Worm (Caenorhabditis elegans) whole organism, L4 larva: ENCODE results near the gene Y45F10B.12.
A peak's percentile ranks its signal among the peaks of the same experiment; 100 is the strongest.

Experiments used
- D1046.2 ChIP-seq: fragments of 200-800 bp; sonication (Bioruptor generic); IDR thresholded peaks from 2 replicates; pipeline ENCODE4 v1.3.6; 2022; ENCODE audit warnings: missing genetic modification characterization, missing compliant biosample characterization
- F10B5.3 ChIP-seq: sonication (generic microtip); optimal IDR thresholded peaks from 2 replicates; lab custom pipeline; 2016; ENCODE audit warnings: mild to moderate bottlenecking, missing genetic modification characterization, missing compliant biosample characterization
- F26F4.8 ChIP-seq: fragments of 200-800 bp; sonication (Bioruptor generic); conservative IDR thresholded peaks from 2 replicates; pipeline ENCODE4 v1.3.6; 2022; ENCODE audit warnings: missing genetic modification characterization, missing compliant biosample characterization
- F44E2.7 ChIP-seq: fragments of 200-800 bp; sonication (Bioruptor generic); IDR thresholded peaks from 2 replicates; pipeline ENCODE4 v2.1.2; 2022; ENCODE audit warnings: missing genetic modification characterization, missing compliant biosample characterization
- F49E8.2 ChIP-seq: sonication (generic microtip); optimal IDR thresholded peaks from 2 replicates; lab custom pipeline; 2016; ENCODE audit warnings: missing compliant biosample characterization, mild to moderate bottlenecking, missing genetic modification characterization, borderline replicate concordance
- R02D3.7 ChIP-seq: fragments of 150-350 bp; sonication (generic microtip); optimal IDR thresholded peaks from 3 replicates; lab custom pipeline; 2014; ENCODE audit warnings: missing biosample characterization, missing genetic modification characterization
- Y48G9A.11 ChIP-seq: fragments of 200-800 bp; sonication (Bioruptor generic); IDR thresholded peaks from 2 replicates; pipeline ENCODE4 v1.3.6; 2022; ENCODE audit warnings: missing genetic modification reagents, missing genetic modification characterization, missing compliant biosample characterization
- Y75B8A.6 ChIP-seq: fragments of 200-800 bp; sonication (Bioruptor generic); IDR thresholded peaks from 2 replicates; pipeline ENCODE4 v1.3.6; 2022; ENCODE audit warnings: missing genetic modification reagents, missing genetic modification characterization, missing compliant biosample characterization
- aha-1 ChIP-seq: fragments of 150-350 bp; peaks from one replicate; lab custom pipeline; 2014; ENCODE audit warnings: missing biosample characterization, missing genetic modification characterization
- ama-1 ChIP-seq: fragments of 150-350 bp; optimal IDR thresholded peaks from 2 replicates; lab custom pipeline; 2014; ENCODE audit warnings: inconsistent platforms, mixed read lengths
- attf-4 ChIP-seq: sonication (generic microtip); optimal IDR thresholded peaks from 3 replicates; lab custom pipeline; 2017; ENCODE audit warnings: missing biosample characterization, missing genetic modification characterization
- ceh-44 ChIP-seq: fragments of 200-800 bp; sonication (Bioruptor generic); IDR thresholded peaks from 2 replicates; pipeline ENCODE4 v1.3.6; 2022; ENCODE audit warnings: missing genetic modification reagents, missing genetic modification characterization, missing compliant biosample characterization
- ctbp-1 ChIP-seq: fragments of 200-800 bp; sonication (Bioruptor generic); IDR thresholded peaks from 2 replicates; pipeline ENCODE4 v1.3.6; 2022; ENCODE audit warnings: missing genetic modification reagents, missing genetic modification characterization, missing compliant biosample characterization
- daf-12 ChIP-seq: fragments of 150-350 bp; optimal IDR thresholded peaks from 2 replicates; lab custom pipeline; 2014; ENCODE audit warnings: missing biosample characterization, missing genetic modification reagents, missing genetic modification characterization
- daf-16 ChIP-seq, 3 experiments: sonication (generic microtip); optimal IDR thresholded peaks; 2 replicates each; lab custom pipeline; 2016 to 2017; ENCODE audit warnings: missing genetic modification characterization in 3 of 3, missing genetic modification reagents in 3 of 3, mild to moderate bottlenecking in 2 of 3, missing compliant biosample characterization in 2 of 3, missing biosample characterization in 1 of 3, moderate library complexity in 1 of 3
- daf-19 ChIP-seq: fragments of 200-800 bp; sonication (Bioruptor generic); conservative IDR thresholded peaks from 2 replicates; pipeline ENCODE4 v1.3.6; 2022; ENCODE audit warnings: missing genetic modification characterization, missing compliant biosample characterization
- dpl-1 ChIP-seq: fragments of 150-350 bp; optimal IDR thresholded peaks from 2 replicates; lab custom pipeline; 2014; ENCODE audit warnings: missing biosample characterization, missing genetic modification reagents, missing genetic modification characterization
- egl-27 ChIP-seq: sonication (generic microtip); optimal IDR thresholded peaks from 3 replicates; lab custom pipeline; 2017; ENCODE audit warnings: missing biosample characterization, missing genetic modification reagents, missing genetic modification characterization
- fkh-10 ChIP-seq: fragments of 150-350 bp; optimal IDR thresholded peaks from 2 replicates; lab custom pipeline; 2014; ENCODE audit warnings: missing biosample characterization, missing genetic modification reagents, missing genetic modification characterization
- hmg-1.1 ChIP-seq: fragments of 200-800 bp; sonication (Bioruptor generic); IDR thresholded peaks from 2 replicates; pipeline ENCODE4 v1.3.6; 2022; ENCODE audit warnings: missing genetic modification reagents, missing genetic modification characterization, missing compliant biosample characterization
- lim-7 ChIP-seq: fragments of 200-800 bp; sonication (Bioruptor generic); IDR thresholded peaks from 2 replicates; pipeline ENCODE4 v1.3.6; 2022; ENCODE audit warnings: missing genetic modification characterization, missing compliant biosample characterization
- lin-13 ChIP-seq: fragments of 150-350 bp; optimal IDR thresholded peaks from 2 replicates; lab custom pipeline; 2014; ENCODE audit warnings: missing biosample characterization, missing genetic modification reagents, missing genetic modification characterization
- lin-15B ChIP-seq: fragments of 150-350 bp; sonication (generic microtip); optimal IDR thresholded peaks from 3 replicates; lab custom pipeline; 2014; ENCODE audit warnings: missing biosample characterization, missing genetic modification characterization
- lin-29 ChIP-seq: fragments of 200-800 bp; sonication (Bioruptor generic); IDR thresholded peaks from 2 replicates; pipeline ENCODE4 v1.3.6; 2022; ENCODE audit warnings: missing genetic modification reagents, missing genetic modification characterization, missing compliant biosample characterization
- lir-3 ChIP-seq: sonication (generic microtip); optimal IDR thresholded peaks from 2 replicates; lab custom pipeline; 2016; ENCODE audit warnings: mild to moderate bottlenecking, missing genetic modification characterization, missing compliant biosample characterization
- madf-5 ChIP-seq, 2 experiments: fragments of 200-800 bp; sonication (Bioruptor generic); IDR thresholded peaks; 2 replicates each; pipeline ENCODE4 v1.3.6; 2022; ENCODE audit warnings: missing compliant biosample characterization in 2 of 2, missing genetic modification characterization in 2 of 2
- madf-9 ChIP-seq: fragments of 200-800 bp; sonication (Bioruptor generic); conservative IDR thresholded peaks from 2 replicates; pipeline ENCODE4 v1.3.6; 2022; ENCODE audit warnings: missing genetic modification reagents, missing genetic modification characterization, missing compliant biosample characterization
- mdt-29 ChIP-seq: fragments of 200-800 bp; sonication (Bioruptor generic); IDR thresholded peaks from 2 replicates; pipeline ENCODE4 v1.3.6; 2022; ENCODE audit warnings: missing genetic modification reagents, missing genetic modification characterization, missing compliant biosample characterization
- mes-2 ChIP-seq: sonication (generic microtip); optimal IDR thresholded peaks from 2 replicates; lab custom pipeline; 2016; ENCODE audit warnings: missing genotype, mild to moderate bottlenecking, missing genetic modification characterization, missing compliant biosample characterization; ENCODE audit not compliant: poor library complexity, severe bottlenecking
- mxl-3 ChIP-seq: fragments of 200-800 bp; sonication (Bioruptor generic); optimal IDR thresholded peaks from 2 replicates; lab custom pipeline; 2018; ENCODE audit warnings: mild to moderate bottlenecking, missing genetic modification characterization, missing compliant biosample characterization
- nhr-10 ChIP-seq: fragments of 150-350 bp; optimal IDR thresholded peaks from 2 replicates; lab custom pipeline; 2014; ENCODE audit warnings: missing biosample characterization, missing genetic modification characterization
- nhr-102 ChIP-seq: sonication (generic microtip); optimal IDR thresholded peaks from 2 replicates; lab custom pipeline; 2016; ENCODE audit warnings: mild to moderate bottlenecking, missing genetic modification characterization, moderate library complexity, missing compliant biosample characterization
- nhr-28 ChIP-seq: fragments of 150-350 bp; optimal IDR thresholded peaks from 2 replicates; lab custom pipeline; 2014; ENCODE audit warnings: missing biosample characterization, missing genetic modification characterization
- nhr-42 ChIP-seq: fragments of 200-800 bp; sonication (Bioruptor generic); IDR thresholded peaks from 2 replicates; pipeline ENCODE4 v1.3.6; 2022; ENCODE audit warnings: missing genetic modification characterization, missing compliant biosample characterization
- nhr-77 ChIP-seq: fragments of 150-350 bp; optimal IDR thresholded peaks from 2 replicates; lab custom pipeline; 2014; ENCODE audit warnings: missing biosample characterization, missing genetic modification characterization
- pqm-1 ChIP-seq: sonication (generic microtip); optimal IDR thresholded peaks from 2 replicates; lab custom pipeline; 2017; ENCODE audit warnings: missing biosample characterization, missing genetic modification characterization
- sdz-12 ChIP-seq: fragments of 200-800 bp; sonication (Bioruptor generic); optimal IDR thresholded peaks from 2 replicates; lab custom pipeline; 2018; ENCODE audit warnings: mild to moderate bottlenecking, missing genetic modification characterization, missing compliant biosample characterization
- snpc-1.2 ChIP-seq: fragments of 200-800 bp; sonication (Bioruptor generic); IDR thresholded peaks from 2 replicates; pipeline ENCODE4 v1.3.6; 2022; ENCODE audit warnings: missing genetic modification reagents, missing genetic modification characterization, missing compliant biosample characterization
- snpc-4 ChIP-seq: fragments of 150-350 bp; optimal IDR thresholded peaks from 2 replicates; lab custom pipeline; 2014; ENCODE audit warnings: missing biosample characterization, missing genetic modification characterization
- tag-97 ChIP-seq: fragments of 200-800 bp; sonication (Bioruptor generic); IDR thresholded peaks from 2 replicates; pipeline ENCODE4 v1.3.6; 2022; ENCODE audit warnings: missing genetic modification characterization, missing compliant biosample characterization
- unc-39 ChIP-seq: sonication (generic microtip); optimal IDR thresholded peaks from 2 replicates; lab custom pipeline; 2017; ENCODE audit warnings: missing biosample characterization, missing genetic modification characterization
- unc-62 ChIP-seq, 3 experiments: fragments of 150-350 bp in 1 of 3; sonication (generic microtip); optimal IDR thresholded peaks in 2 of 3; peaks in 1 of 3; 1 replicate in 1 of 3; 2 replicates in 2 of 3; lab custom pipeline; 2014 to 2017; ENCODE audit warnings: missing biosample characterization in 3 of 3, missing genetic modification characterization in 3 of 3, missing genetic modification reagents in 3 of 3, missing genotype in 1 of 3
- vab-7 ChIP-seq: fragments of 200-800 bp; sonication (Bioruptor generic); IDR thresholded peaks from 2 replicates; pipeline ENCODE4 v1.3.6; 2022; ENCODE audit warnings: missing genetic modification reagents, missing genetic modification characterization, missing compliant biosample characterization
- zip-11 ChIP-seq: fragments of 200-800 bp; sonication (Bioruptor generic); IDR thresholded peaks from 2 replicates; pipeline ENCODE4 v1.3.6; 2022; ENCODE audit warnings: missing genetic modification characterization, missing compliant biosample characterization
- zip-2 ChIP-seq: fragments of 150-350 bp; optimal IDR thresholded peaks from 2 replicates; lab custom pipeline; 2014; ENCODE audit warnings: missing biosample characterization, missing genetic modification characterization
- ztf-7 ChIP-seq: fragments of 150-350 bp; optimal IDR thresholded peaks from 2 replicates; lab custom pipeline; 2014; ENCODE audit warnings: missing biosample characterization, missing genetic modification characterization

The Y45F10B.12 gene

DNA sequence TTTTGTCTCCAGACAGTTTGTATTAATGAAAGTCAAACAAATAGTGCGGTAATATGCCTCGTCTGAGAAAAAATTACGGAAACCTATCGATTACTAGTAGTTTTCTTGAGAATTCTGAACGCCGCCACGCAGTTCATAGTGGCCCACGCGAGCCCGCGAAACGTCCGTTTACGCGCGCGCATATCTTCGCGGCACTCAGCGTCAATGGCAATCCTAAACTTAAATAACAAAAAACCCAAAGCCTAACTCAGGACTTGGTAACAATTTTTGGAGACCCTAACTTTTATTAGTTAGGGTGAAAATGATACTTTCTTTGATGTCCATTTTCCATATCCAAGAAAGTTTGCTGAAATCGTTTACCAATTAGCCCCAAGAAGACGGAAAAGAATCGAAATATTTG is 14.2 kb downstream of the Y45F10B.12 start:
- TF ChIP-seq tag-97 (GFP tag; lab: Robert Waterston, UW) (no peak), unc-62 (GFP tag; optimal IDR thresholded peaks at IDR 0.05 in 1 of 2; lab: Kevin White, UChicago) (no peak), unc-62 (tag; optimal IDR thresholded peaks at IDR 0.05; lab: Kevin White, UChicago) (no peak), ceh-44 (GFP tag; lab: Robert Waterston, UW) (no peak), ama-1 (lab: Kevin White, UChicago) (no peak), zip-11 (GFP tag; lab: Robert Waterston, UW) (no peak), ztf-7 (no peak), F49E8.2 (tag; lab: Kevin White, UChicago) (peak; percentile 53), R02D3.7 (tag; lab: Kevin White, UChicago) (no peak), F26F4.8 (GFP tag; lab: Robert Waterston, UW) (no peak), snpc-1.2 (GFP tag; lab: Robert Waterston, UW) (peak; percentile 97), vab-7 (GFP tag; lab: Robert Waterston, UW) (no peak), hmg-1.1 (GFP tag; lab: Robert Waterston, UW) (no peak), mdt-29 (peak; percentile 69; the same call in 1 of the 2 replicates), nhr-10 (tag; lab: Kevin White, UChicago) (no peak), madf-5 (GFP tag; IDR thresholded peaks at IDR 0.05; lab: Robert Waterston, UW) (no peak), madf-9 (GFP tag; lab: Robert Waterston, UW) (no peak), daf-12 (tag; lab: Kevin White, UChicago) (no peak), F10B5.3 (tag; lab: Kevin White, UChicago) (no peak), Y48G9A.11 (GFP tag; lab: Robert Waterston, UW) (0 out of 2 replicates have a peak, but pooled peaks have one; percentile 15), zip-2 (tag; lab: Kevin White, UChicago) (no peak)

DNA sequence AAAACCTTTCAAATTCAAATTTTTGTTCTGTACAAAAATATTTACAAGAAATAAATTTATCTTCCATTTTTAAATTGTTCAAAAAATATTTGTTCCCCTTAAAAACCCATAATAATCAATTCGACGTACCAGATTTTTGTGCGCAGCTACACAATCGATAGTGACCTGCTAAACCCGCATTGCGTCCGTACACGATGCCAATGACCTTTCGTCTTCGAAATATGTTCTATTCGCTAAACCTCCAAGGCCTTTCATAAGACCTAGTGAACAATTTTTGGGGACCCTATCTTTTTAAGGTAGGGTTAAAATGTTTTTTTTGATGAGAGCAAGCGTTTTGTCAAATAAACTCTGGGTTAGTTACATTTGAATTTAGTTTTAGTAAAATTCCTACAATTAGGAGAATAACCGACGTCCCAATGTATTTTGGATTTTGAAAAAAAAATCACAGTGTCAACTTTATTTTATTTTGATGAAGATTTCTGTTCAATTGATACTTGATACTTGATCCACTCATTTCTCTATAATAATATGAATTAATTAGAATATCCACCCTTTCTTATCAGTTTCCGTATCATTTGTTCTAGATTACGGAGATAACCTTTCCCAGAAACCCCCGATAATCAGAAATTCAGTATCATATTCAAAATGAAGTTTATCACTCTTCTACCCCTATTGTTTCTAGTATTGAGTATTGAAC is 14.8 kb downstream of the Y45F10B.12 start, which contains the start of gene Y45F10B.59:
Gene Y45F10B.59, plus strand, starts transcription at position 647 of the 697 bp plus-strand sequence.
- no peak for TF ChIP-seq lin-29 (GFP tag; lab: Robert Waterston, UW)
- no peak for TF ChIP-seq sdz-12 (GFP tag; lab: Kevin White, UChicago)
- no peak for TF ChIP-seq unc-39
- peak; percentile 91 for TF ChIP-seq snpc-1.2 (GFP tag; lab: Robert Waterston, UW)
- no peak for TF ChIP-seq aha-1 (tag; lab: Kevin White, UChicago)

DNA sequence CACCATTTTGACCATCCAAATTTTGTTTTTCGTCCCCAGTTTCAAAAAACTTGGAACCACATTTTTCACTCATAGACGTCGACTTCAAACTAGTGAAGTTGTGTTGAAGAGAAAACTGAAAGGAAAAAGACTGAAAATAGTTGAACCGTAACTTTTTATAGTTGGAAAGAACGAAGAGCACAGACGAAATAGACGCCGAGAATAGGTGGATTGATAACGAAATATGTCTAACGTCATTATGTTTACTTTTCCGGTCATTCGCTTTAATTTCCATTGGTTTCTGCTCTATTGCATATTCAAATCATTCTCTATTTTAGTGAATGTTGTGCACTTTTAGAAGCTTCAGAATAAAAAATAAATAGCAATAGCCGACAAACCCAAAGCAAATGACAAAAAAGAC is 22.5 kb downstream of the Y45F10B.12 start, which contains the start of gene C08F11.13:
Gene C08F11.13, minus strand, starts transcription at position 138 of the 400 bp plus-strand sequence.
- TF ChIP-seq lim-7 (no peak), D1046.2 (GFP tag; lab: Robert Waterston, UW) (no peak), unc-39 (no peak), daf-16 (GFP tag; optimal IDR thresholded peaks at IDR 0.05; lab: Kevin White, UChicago) (no peak), daf-16 (tag; optimal IDR thresholded peaks at IDR 0.05; lab: Kevin White, UChicago) (peak; percentile 89), lin-15B (tag; lab: Kevin White, UChicago) (no peak), nhr-28 (peak; percentile 59), fkh-10 (GFP tag; lab: Kevin White, UChicago) (no peak), pqm-1 (tag; lab: Kevin White, UChicago) (peak; percentile 23), daf-19 (GFP tag; lab: Robert Waterston, UW) (no peak), Y75B8A.6 (GFP tag; lab: Robert Waterston, UW) (no peak), nhr-102 (tag; lab: Kevin White, UChicago) (no peak), madf-5 (GFP tag; IDR thresholded peaks at IDR 0.05; lab: Robert Waterston, UW) (no peak), attf-4 (tag; lab: Kevin White, UChicago) (no peak), snpc-4 (tag; lab: Kevin White, UChicago) (no peak), mes-2 (tag; lab: Kevin White, UChicago) (no peak), hmg-1.1 (GFP tag; lab: Robert Waterston, UW) (no peak), snpc-1.2 (GFP tag; lab: Robert Waterston, UW) (no peak), mdt-29 (no peak), nhr-42 (no peak), nhr-77 (tag; lab: Kevin White, UChicago) (peak; percentile 7), lir-3 (tag; lab: Kevin White, UChicago) (no peak), unc-62 (GFP tag; optimal IDR thresholded peaks at IDR 0.05 in 1 of 2; lab: Kevin White, UChicago) (peak in 1 of 2 experiments; percentile 54), unc-62 (tag; optimal IDR thresholded peaks at IDR 0.05; lab: Kevin White, UChicago) (no peak), ctbp-1 (no peak), mxl-3 (GFP tag; lab: Kevin White, UChicago) (no peak), F44E2.7 (GFP tag; lab: Robert Waterston, UW) (no peak), lin-13 (GFP tag; lab: Kevin White, UChicago) (no peak), dpl-1 (no peak), egl-27 (tag; lab: Kevin White, UChicago) (no peak)
